Worm (Caenorhabditis elegans): ENCODE data around the gene F56A11.6.

The F56A11.6 gene

ce11 chrIV:601595-601994 is 19.6 kb upstream of the F56A11.6 start, which contains the start of gene srt-59:
Gene srt-59, minus strand, starts transcription at chrIV:601695.
- TF ChIP-seq tbx-11 (GFP tag; IDR thresholded peaks at IDR 0.05) (no peak), ama-1 (optimal IDR thresholded peaks at IDR 0.05) (no peak), B0310.2 (tag; optimal IDR thresholded peaks at IDR 0.05) (no peak)

DNA sequence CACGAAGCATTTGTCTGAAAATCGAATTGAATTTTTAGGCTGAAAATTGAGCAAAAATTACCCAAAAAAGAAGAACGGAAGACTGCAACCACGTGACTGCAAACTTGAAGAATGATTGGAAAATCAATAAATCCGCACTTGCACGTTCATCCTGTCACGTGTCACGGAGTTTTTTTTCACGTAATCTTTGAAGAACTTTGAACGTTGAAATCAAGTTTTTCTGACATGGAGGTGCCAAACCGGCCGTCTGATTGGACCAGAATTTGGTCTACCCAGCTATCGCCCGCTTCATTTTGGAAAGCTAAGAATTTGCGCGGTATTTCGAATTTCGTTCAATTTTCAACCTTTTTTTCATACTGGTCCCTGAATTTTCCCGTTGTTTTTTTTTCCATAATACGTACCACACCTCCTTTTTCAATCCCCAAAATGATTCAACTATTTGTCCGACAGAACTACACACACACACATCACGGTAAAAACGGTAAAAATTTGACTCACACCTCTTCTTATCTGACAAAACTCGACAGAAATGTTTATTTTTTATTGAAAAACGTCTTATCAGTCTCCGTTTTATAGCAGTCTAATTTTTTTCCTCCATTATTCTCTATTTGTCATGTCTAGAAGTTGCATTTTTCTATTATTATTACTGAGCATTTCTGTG is 14.4 kb upstream of the F56A11.6 start, which contains the start of the genes C18H7.7 and C18H7.11:
TSS of gene C18H7.7 (minus strand) at position 101 of the 661 bp plus-strand sequence.
TSS of gene C18H7.11 (plus strand) at position 611 of the 661 bp plus-strand sequence.
- TF ChIP-seq sea-1 (GFP tag; conservative IDR thresholded peaks at IDR 0.05) = no peak
- no peak for TF ChIP-seq tbx-11 (GFP tag; IDR thresholded peaks at IDR 0.05)
- no peak for TF ChIP-seq hmg-4 (GFP tag; optimal IDR thresholded peaks at IDR 0.05)
- no peak for TF ChIP-seq ets-7 (tag; optimal IDR thresholded peaks at IDR 0.05)
- no peak for TF ChIP-seq ceh-36 (tag; optimal IDR thresholded peaks at IDR 0.05)
- TF ChIP-seq hmbx-1 (tag; optimal IDR thresholded peaks at IDR 0.05) = no peak
- TF ChIP-seq ceh-13 (GFP tag; optimal IDR thresholded peaks at IDR 0.05) = no peak
- no peak for TF ChIP-seq pes-1 (GFP tag; IDR thresholded peaks at IDR 0.05)
- TF ChIP-seq F13C5.2 (tag; optimal IDR thresholded peaks at IDR 0.05) = no peak
- TF ChIP-seq ama-1 (optimal IDR thresholded peaks at IDR 0.05) = no peak
- TF ChIP-seq flt-1 (GFP tag; IDR thresholded peaks at IDR 0.05) = no peak
- TF ChIP-seq tbx-37 (GFP tag; conservative IDR thresholded peaks at IDR 0.05) = no peak
- TF ChIP-seq scrt-1 (GFP tag; IDR thresholded peaks at IDR 0.05) = no peak
- no peak for TF ChIP-seq B0310.2 (tag; optimal IDR thresholded peaks at IDR 0.05)
- TF ChIP-seq tra-4 (tag; optimal IDR thresholded peaks at IDR 0.05) = no peak
- no peak for TF ChIP-seq hnd-1 (tag; optimal IDR thresholded peaks at IDR 0.05)
- TF ChIP-seq aly-1 (tag; optimal IDR thresholded peaks at IDR 0.05) = no peak

- no peak for TF ChIP-seq ets-7 (tag; optimal IDR thresholded peaks at IDR 0.05)
- no peak for TF ChIP-seq tbx-11 (GFP tag; IDR thresholded peaks at IDR 0.05)
- no peak for TF ChIP-seq hmbx-1 (tag; optimal IDR thresholded peaks at IDR 0.05)
- TF ChIP-seq tbx-37 (GFP tag; conservative IDR thresholded peaks at IDR 0.05) = no peak
- no peak for TF ChIP-seq sea-1 (GFP tag; conservative IDR thresholded peaks at IDR 0.05)
Observed at ce11 chrIV:594840-595239, 12.8 kb upstream of the F56A11.6 start.

DNA sequence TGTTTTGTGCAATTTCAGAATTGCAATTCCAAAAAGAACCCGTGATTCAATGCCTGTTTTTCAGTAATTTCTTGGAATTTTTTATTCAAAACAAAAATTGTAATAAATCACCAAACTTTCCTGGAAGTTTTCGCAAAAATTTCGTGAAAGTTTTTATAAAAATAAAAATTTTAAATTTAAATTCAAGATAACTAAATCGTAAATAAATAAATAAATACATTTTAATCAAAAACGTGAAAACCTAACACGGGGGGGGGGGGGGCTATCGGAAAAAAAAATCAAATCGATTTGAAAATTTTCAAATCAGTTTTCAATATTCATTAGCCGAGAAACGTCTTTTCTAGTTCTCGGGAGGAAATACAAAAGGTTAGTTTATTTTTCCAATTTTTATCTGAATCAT is 11.0 kb upstream of the F56A11.6 start, which contains the start of gene C18H7.4:
TSS of gene C18H7.4 (plus strand) at position 301 of the 400 bp plus-strand sequence.
- no peak for TF ChIP-seq scrt-1 (GFP tag; IDR thresholded peaks at IDR 0.05)
- TF ChIP-seq sea-1 (GFP tag; conservative IDR thresholded peaks at IDR 0.05) = no peak
- TF ChIP-seq B0310.2 (tag; optimal IDR thresholded peaks at IDR 0.05) = no peak
- TF ChIP-seq ceh-13 (GFP tag; optimal IDR thresholded peaks at IDR 0.05) = no peak
- TF ChIP-seq tbx-37 (GFP tag; conservative IDR thresholded peaks at IDR 0.05) = no peak
- no peak for TF ChIP-seq F13C5.2 (tag; optimal IDR thresholded peaks at IDR 0.05)
- no peak for TF ChIP-seq pes-1 (GFP tag; IDR thresholded peaks at IDR 0.05)
- TF ChIP-seq ceh-36 (tag; optimal IDR thresholded peaks at IDR 0.05) = no peak
- TF ChIP-seq tra-4 (tag; optimal IDR thresholded peaks at IDR 0.05) = no peak

DNA sequence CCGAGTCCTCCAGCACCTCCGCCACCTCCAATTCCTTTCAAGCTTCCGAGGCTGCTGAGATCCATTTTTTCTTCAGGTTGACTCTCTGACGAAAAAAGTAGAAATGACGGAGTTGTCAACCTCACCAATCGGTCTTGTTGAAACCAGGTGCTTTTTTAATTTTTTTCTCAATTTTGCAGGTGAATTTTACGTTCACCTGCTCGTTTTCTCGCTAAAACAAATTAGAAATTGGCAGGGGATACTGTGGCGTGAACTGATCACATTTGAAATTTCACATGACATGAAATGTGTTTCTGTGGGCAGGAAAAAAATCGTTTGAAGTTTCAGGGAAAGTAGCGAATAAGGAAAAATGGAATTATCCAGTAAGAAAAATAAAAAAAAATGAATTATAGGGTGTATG is 10.4 kb upstream of the F56A11.6 start, which contains the start of gene C18H7.6:
TSS of gene C18H7.6 (minus strand) at position 104 of the 400 bp plus-strand sequence.
- no peak for TF ChIP-seq hmbx-1 (tag; optimal IDR thresholded peaks at IDR 0.05)

DNA sequence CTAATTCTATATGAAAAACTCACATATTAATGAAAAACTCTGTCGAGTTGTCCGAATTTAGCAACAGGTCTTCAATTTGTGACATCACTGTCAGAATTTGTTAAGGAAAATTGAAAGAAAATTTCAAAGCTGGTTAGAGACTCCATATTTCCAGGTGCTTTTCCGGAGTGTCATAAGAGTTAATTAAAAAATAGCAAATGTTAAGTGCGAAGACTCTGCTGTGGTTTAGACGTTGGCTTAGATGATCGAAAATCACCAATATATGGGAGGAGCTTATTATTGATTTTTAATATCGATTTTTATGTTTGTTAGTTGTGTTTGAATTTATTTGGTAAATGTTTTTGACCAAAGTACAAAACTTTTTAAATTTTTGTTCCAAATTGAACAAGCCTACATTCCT is 5.7 kb upstream of the F56A11.6 start, which contains the start of gene C18H7.12:
TSS of gene C18H7.12 (minus strand) at position 101 of the 400 bp plus-strand sequence.
- TF ChIP-seq sea-1 (GFP tag; conservative IDR thresholded peaks at IDR 0.05) (no peak), ceh-13 (GFP tag; optimal IDR thresholded peaks at IDR 0.05) (no peak), ets-7 (tag; optimal IDR thresholded peaks at IDR 0.05) (no peak), flt-1 (GFP tag; IDR thresholded peaks at IDR 0.05) (no peak), aly-1 (tag; optimal IDR thresholded peaks at IDR 0.05) (no peak), F13C5.2 (tag; optimal IDR thresholded peaks at IDR 0.05) (no peak), tbx-11 (GFP tag; IDR thresholded peaks at IDR 0.05) (no peak)

DNA sequence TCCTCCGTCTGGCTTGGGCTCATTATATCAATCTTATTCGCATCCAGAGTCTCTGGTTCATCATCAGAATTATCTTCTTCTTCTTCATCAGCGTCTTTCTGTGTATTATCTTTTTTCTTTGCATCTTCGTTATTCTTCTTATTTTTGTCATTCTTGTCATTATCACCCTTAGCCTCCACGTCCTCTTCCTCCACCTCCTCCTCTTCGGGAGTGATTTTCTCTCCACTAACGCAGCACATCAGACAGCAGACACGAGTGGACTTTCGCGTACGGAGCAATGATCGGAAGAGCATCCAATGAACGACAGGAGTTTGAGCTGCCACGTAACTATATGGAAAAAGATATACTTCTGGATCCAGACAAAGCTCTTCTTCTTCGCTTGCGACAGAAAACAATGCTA is 2.0 kb upstream of the F56A11.6 start:
- TF ChIP-seq hnd-1 (tag; optimal IDR thresholded peaks at IDR 0.05) (no peak), sea-1 (GFP tag; conservative IDR thresholded peaks at IDR 0.05) (no peak), ceh-13 (GFP tag; optimal IDR thresholded peaks at IDR 0.05) (no peak), tbx-37 (GFP tag; conservative IDR thresholded peaks at IDR 0.05) (no peak)

DNA sequence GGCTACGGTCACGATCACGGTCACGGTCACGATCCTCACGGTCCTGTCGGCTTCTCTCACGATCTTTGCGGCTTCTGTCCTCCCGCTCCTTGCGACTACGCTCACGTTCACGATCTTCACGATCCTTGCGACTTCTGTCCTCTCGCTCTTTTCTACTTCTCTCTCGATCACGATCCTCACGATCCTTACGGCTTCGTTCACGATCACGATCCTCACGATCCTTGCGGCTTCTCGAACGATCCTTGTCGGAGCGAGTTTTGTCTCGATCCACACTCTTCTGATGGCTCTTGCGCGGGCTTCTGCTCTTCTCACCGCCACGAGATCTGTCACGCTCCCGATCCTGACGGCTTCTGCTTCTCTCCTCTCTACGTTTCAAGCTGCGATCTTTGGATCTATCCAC is 1.5 kb downstream of the F56A11.6 start:
- TF ChIP-seq tbx-11 (GFP tag; IDR thresholded peaks at IDR 0.05) = no peak
- TF ChIP-seq hnd-1 (tag; optimal IDR thresholded peaks at IDR 0.05) = no peak
- TF ChIP-seq sea-1 (GFP tag; conservative IDR thresholded peaks at IDR 0.05) = no peak
- TF ChIP-seq B0310.2 (tag; optimal IDR thresholded peaks at IDR 0.05) = no peak
- no peak for TF ChIP-seq pes-1 (GFP tag; IDR thresholded peaks at IDR 0.05)
- TF ChIP-seq aly-1 (tag; optimal IDR thresholded peaks at IDR 0.05) = no peak
- no peak for TF ChIP-seq flt-1 (GFP tag; IDR thresholded peaks at IDR 0.05)
- TF ChIP-seq scrt-1 (GFP tag; IDR thresholded peaks at IDR 0.05) = no peak

DNA sequence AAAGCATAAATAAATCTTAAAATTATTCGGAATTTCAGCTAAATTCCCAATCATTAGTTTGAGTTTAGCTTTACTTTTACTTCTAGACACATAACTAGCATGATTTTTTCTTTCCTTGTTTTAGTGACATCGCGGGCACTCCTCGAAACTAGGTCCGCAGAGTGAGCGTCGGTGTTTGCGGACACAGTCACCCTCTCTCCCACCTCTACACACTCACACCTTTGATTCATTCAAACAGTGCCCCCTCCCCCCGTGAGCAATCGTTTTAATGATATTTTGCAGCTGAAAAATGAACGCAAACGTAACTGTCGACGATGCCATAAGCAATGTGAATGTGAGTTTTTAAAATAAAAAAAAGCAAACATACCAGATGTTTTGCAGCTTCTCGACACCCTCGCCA is 9.5 kb downstream of the F56A11.6 start, which contains the start of gene gex-2:
TSS of gene gex-2 (plus strand) at position 283 of the 400 bp plus-strand sequence.
- TF ChIP-seq ets-7 (tag; optimal IDR thresholded peaks at IDR 0.05) = no peak
- TF ChIP-seq aly-1 (tag; optimal IDR thresholded peaks at IDR 0.05) = no peak
- no peak for TF ChIP-seq ceh-13 (GFP tag; optimal IDR thresholded peaks at IDR 0.05)
- TF ChIP-seq hmg-4 (GFP tag; optimal IDR thresholded peaks at IDR 0.05) = peak; percentile 54
- peak; percentile 23 for TF ChIP-seq F13C5.2 (tag; optimal IDR thresholded peaks at IDR 0.05)
- TF ChIP-seq scrt-1 (GFP tag; IDR thresholded peaks at IDR 0.05) = no peak
- no peak for TF ChIP-seq tbx-37 (GFP tag; conservative IDR thresholded peaks at IDR 0.05)
- no peak for TF ChIP-seq tra-4 (tag; optimal IDR thresholded peaks at IDR 0.05)
- no peak for TF ChIP-seq tbx-11 (GFP tag; IDR thresholded peaks at IDR 0.05)
- peak; percentile 35; the same call in 1 of the 2 replicates for TF ChIP-seq pes-1 (GFP tag; IDR thresholded peaks at IDR 0.05)

Measured in whole organism, early embryonic.